Fruit fly (Drosophila melanogaster): ENCODE results near the gene PolrMT.

PolrMT gene

DNA sequence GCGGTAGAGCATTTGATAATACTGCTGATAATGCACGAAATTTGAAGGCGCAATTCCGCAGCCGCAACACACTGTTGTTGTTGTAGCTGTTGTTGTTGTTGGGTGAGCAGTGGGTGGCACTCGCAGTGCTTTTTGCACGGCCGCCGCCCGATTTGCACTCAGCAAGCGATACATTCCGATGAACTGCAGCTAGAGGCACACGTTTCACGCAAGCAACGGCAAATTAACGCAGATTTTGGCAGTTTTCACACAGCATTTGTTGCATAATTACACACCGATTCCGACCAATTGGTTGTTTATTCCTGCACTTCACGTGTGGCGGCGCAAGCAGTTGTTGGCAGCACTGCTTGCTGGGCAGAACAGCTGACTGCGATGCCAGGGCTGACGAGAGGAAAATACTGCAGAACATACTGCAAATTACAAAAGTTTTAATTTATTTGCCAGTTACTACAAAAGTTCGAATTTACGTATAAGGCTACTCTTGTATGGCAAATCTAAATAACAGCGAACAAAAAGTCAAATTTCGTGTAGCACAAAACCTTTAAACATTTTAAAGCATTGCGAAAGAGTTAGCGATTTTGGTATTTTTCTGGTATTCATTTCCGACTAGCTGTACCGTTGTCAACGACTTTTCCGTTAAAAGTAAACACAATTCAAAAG, at the start of gene PolrMT, which contains the start of gene CG14339:
TSS of gene PolrMT (minus strand) at position 345 of the 660 bp plus-strand sequence.
TSS of gene CG14339 (plus strand) at position 512 of the 660 bp plus-strand sequence.
- peak; percentile 45 for TF ChIP-seq Crg-1 (GFP tag; optimal IDR thresholded peaks at IDR 0.05)
- peak; percentile 1 for TF ChIP-seq ovo (GFP tag; optimal IDR thresholded peaks at IDR 0.05)
- peak; percentile 42 for TF ChIP-seq cic (GFP tag; optimal IDR thresholded peaks at IDR 0.05)
- TF ChIP-seq kay (GFP tag; ENCODE audit: borderline replicate concordance): no peak
- TF ChIP-seq tj (GFP tag; optimal IDR thresholded peaks at IDR 0.05): peak; percentile 94
- TF ChIP-seq bab1 (GFP tag; optimal IDR thresholded peaks at IDR 0.05): peak; percentile 45
- no peak for TF ChIP-seq Hr96 (GFP tag; optimal IDR thresholded peaks at IDR 0.05)
- TF ChIP-seq CG7045 (GFP tag; optimal IDR thresholded peaks at IDR 0.05): no peak
- peak; percentile 97 for TF ChIP-seq Mnt (GFP tag; optimal IDR thresholded peaks at IDR 0.05)
- peak; percentile 21 for TF ChIP-seq CG12768 (GFP tag; optimal IDR thresholded peaks at IDR 0.05)
- TF ChIP-seq cnc (optimal IDR thresholded peaks at IDR 0.05): no peak
- TF ChIP-seq CG1620 (GFP tag; optimal IDR thresholded peaks at IDR 0.05): no peak
- TF ChIP-seq CG33017 (tag; optimal IDR thresholded peaks at IDR 0.05): peak; percentile 9
- peak; percentile 45 for TF ChIP-seq CG11617 (GFP tag; optimal IDR thresholded peaks at IDR 0.05)

DNA sequence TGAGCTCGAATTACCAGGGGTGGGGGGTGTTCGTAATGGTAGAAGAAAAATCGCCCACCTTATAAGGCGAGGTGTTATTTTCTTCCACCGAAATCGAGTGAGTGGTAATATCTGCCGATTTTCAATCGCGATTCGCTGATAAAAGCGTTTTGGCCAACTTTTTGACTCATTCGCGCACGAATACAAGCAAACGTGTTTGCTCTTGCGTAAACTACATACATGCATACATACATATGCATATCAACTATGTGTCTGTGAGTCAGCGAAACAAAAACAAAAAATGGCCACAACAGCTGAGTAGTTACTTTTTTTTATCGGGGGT, 49.1 kb upstream of the PolrMT start:
- TF ChIP-seq CG1620 (GFP tag; optimal IDR thresholded peaks at IDR 0.05) (no peak), cnc (optimal IDR thresholded peaks at IDR 0.05) (no peak), toe (GFP tag; optimal IDR thresholded peaks at IDR 0.05) (no peak), Mnt (GFP tag; optimal IDR thresholded peaks at IDR 0.05) (no peak), CG5204 (GFP tag; optimal IDR thresholded peaks at IDR 0.05) (no peak), pad (GFP tag; optimal IDR thresholded peaks at IDR 0.05) (no peak), CG33017 (tag; optimal IDR thresholded peaks at IDR 0.05) (no peak), CG14711 (tag; optimal IDR thresholded peaks at IDR 0.05) (no peak), CG12768 (GFP tag; optimal IDR thresholded peaks at IDR 0.05) (no peak), kay (GFP tag; ENCODE audit: borderline replicate concordance) (peak; percentile 97), ovo (GFP tag; optimal IDR thresholded peaks at IDR 0.05) (no peak), CG7045 (GFP tag; optimal IDR thresholded peaks at IDR 0.05) (no peak), tj (GFP tag; optimal IDR thresholded peaks at IDR 0.05) (peak; percentile 89), Clk (GFP tag; optimal IDR thresholded peaks at IDR 0.05) (no peak), Hr96 (GFP tag; optimal IDR thresholded peaks at IDR 0.05) (no peak)

DNA sequence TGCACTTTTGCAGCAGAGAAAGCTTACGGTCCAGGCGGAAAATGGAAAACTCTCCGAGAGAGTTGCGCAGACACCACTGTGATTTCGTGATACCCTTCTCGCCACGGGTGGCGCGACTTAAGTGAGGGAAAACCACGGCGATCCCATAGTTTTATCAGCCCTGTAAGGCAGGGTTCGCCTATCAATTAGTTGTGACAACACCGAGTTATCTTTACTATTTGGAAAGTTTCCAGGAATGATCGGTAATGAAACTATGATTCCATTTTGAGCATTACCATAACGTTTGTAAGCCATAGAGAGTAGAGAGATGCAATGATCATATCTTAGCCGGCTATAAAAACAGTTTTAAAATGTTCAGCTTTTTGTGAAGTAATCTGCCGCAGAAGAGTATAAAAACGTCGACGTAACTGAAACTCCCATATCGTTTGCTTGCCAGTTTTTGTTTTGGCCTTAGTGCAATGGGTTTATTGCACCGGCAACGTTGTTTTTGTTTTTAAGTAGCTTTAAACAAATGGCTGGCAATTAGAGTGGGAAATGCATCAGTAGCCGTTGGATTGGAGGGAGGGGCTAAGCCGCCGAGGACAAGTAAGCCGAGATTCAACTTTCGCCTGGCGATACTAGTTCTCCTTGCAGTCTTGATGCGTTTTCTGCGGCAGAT, 48.5 kb upstream of the PolrMT start:
- TF ChIP-seq CG1620 (GFP tag; optimal IDR thresholded peaks at IDR 0.05) (no peak), Clk (GFP tag; optimal IDR thresholded peaks at IDR 0.05) (no peak), ovo (GFP tag; optimal IDR thresholded peaks at IDR 0.05) (no peak), tj (GFP tag; optimal IDR thresholded peaks at IDR 0.05) (no peak), Crg-1 (GFP tag; optimal IDR thresholded peaks at IDR 0.05) (no peak), CG14711 (tag; optimal IDR thresholded peaks at IDR 0.05) (no peak), kay (GFP tag; ENCODE audit: borderline replicate concordance) (no peak), CG33017 (tag; optimal IDR thresholded peaks at IDR 0.05) (no peak), toe (GFP tag; optimal IDR thresholded peaks at IDR 0.05) (no peak), CG5204 (GFP tag; optimal IDR thresholded peaks at IDR 0.05) (no peak), CG7045 (GFP tag; optimal IDR thresholded peaks at IDR 0.05) (no peak), pad (GFP tag; optimal IDR thresholded peaks at IDR 0.05) (no peak), Hr96 (GFP tag; optimal IDR thresholded peaks at IDR 0.05) (no peak), CG11617 (GFP tag; optimal IDR thresholded peaks at IDR 0.05) (no peak), bab1 (GFP tag; optimal IDR thresholded peaks at IDR 0.05) (no peak)

DNA sequence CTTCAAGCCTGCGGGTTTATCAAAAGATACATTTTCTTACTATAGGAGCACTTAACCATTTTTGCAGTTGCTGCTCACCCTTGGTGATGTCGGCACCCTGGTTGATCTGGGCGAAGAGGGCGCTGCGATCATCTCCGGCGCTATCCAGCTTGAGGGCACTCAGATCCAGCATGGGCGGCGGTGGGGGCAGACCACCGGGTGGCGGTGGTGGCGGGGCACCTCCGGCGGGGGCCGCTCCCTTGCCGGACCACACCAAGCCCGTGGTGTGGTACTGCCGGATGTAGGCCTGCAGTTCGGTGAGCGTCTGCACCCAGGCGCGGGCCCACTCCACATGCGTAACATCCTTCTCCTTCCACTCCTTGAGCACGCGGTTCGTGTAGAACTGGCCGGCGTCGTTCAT, 44.5 kb upstream of the PolrMT start:
- TF ChIP-seq cnc (optimal IDR thresholded peaks at IDR 0.05) (no peak), Clk (GFP tag; optimal IDR thresholded peaks at IDR 0.05) (no peak), Hr96 (GFP tag; optimal IDR thresholded peaks at IDR 0.05) (no peak), CG5204 (GFP tag; optimal IDR thresholded peaks at IDR 0.05) (no peak), ovo (GFP tag; optimal IDR thresholded peaks at IDR 0.05) (no peak)

DNA sequence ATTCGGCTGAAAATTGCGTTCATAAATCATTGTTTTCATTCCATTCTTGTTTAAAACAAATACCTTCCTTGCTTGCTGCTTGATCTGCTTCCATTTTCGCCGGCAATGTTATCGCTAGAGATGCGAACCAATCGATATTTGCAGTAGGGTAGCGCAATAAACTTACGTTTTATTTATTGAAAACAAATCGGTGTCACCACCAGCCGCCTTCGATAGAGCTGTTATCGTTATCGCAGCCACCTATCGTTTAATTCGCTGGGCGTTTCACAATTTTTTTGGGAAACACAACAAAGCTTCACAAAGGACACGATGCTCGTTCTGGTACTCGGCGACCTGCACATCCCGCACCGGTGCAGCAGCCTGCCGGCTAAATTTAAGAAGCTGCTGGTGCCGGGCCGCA, 42.4 kb upstream of the PolrMT start, which contains the start of the genes Tfb4 and Vps29:
TSS of gene Tfb4 (minus strand) at position 124 of the 400 bp plus-strand sequence.
TSS of gene Vps29 (plus strand) at position 213 of the 400 bp plus-strand sequence.
- no peak for TF ChIP-seq Clk (GFP tag; optimal IDR thresholded peaks at IDR 0.05)
- TF ChIP-seq pad (GFP tag; optimal IDR thresholded peaks at IDR 0.05): no peak
- peak; percentile 47 for TF ChIP-seq Mnt (GFP tag; optimal IDR thresholded peaks at IDR 0.05)
- TF ChIP-seq ovo (GFP tag; optimal IDR thresholded peaks at IDR 0.05): peak; percentile 14
- TF ChIP-seq CG11617 (GFP tag; optimal IDR thresholded peaks at IDR 0.05): peak; percentile 36
- TF ChIP-seq kay (GFP tag; ENCODE audit: borderline replicate concordance): no peak
- TF ChIP-seq Crg-1 (GFP tag; optimal IDR thresholded peaks at IDR 0.05): peak; percentile 48
- no peak for TF ChIP-seq toe (GFP tag; optimal IDR thresholded peaks at IDR 0.05)
- peak; percentile 40 for TF ChIP-seq CG1620 (GFP tag; optimal IDR thresholded peaks at IDR 0.05)
- TF ChIP-seq tj (GFP tag; optimal IDR thresholded peaks at IDR 0.05): peak; percentile 19
- no peak for TF ChIP-seq CG7045 (GFP tag; optimal IDR thresholded peaks at IDR 0.05)
- no peak for TF ChIP-seq CG5204 (GFP tag; optimal IDR thresholded peaks at IDR 0.05)
- TF ChIP-seq CG33017 (tag; optimal IDR thresholded peaks at IDR 0.05): peak; percentile 14
- no peak for TF ChIP-seq cnc (optimal IDR thresholded peaks at IDR 0.05)
- peak; percentile 62 for TF ChIP-seq Hr96 (GFP tag; optimal IDR thresholded peaks at IDR 0.05)
- peak; percentile 73 for TF ChIP-seq bab1 (GFP tag; optimal IDR thresholded peaks at IDR 0.05)
- no peak for TF ChIP-seq CG12768 (GFP tag; optimal IDR thresholded peaks at IDR 0.05)
- peak; percentile 27 for TF ChIP-seq cic (GFP tag; optimal IDR thresholded peaks at IDR 0.05)
- peak; percentile 62 for TF ChIP-seq CG7101 (tag; optimal IDR thresholded peaks at IDR 0.05)
- TF ChIP-seq CG14711 (tag; optimal IDR thresholded peaks at IDR 0.05): peak; percentile 52

DNA sequence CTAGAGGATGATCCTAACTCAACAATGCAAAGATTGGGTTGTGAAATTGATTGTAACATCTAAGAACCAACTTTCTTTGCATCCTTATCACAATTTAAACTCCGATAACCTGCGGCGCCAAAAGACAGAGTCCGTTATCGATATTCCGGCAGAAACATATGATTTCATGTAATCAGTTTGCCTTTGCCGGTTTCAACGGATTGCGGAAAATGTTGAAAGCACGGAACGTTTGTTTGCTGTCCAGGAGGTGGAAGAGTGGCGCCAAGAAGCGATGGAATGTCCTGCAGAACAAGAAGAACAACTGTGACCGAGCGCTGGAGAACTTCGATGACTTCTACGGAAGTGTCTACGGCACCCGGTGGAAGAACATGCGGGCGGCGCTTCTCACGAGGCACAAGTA, 39.5 kb upstream of the PolrMT start:
- TF ChIP-seq Mnt (GFP tag; optimal IDR thresholded peaks at IDR 0.05): no peak
- TF ChIP-seq kay (GFP tag; ENCODE audit: borderline replicate concordance): no peak
- TF ChIP-seq Hr96 (GFP tag; optimal IDR thresholded peaks at IDR 0.05): no peak
- TF ChIP-seq CG11617 (GFP tag; optimal IDR thresholded peaks at IDR 0.05): no peak
- no peak for TF ChIP-seq Clk (GFP tag; optimal IDR thresholded peaks at IDR 0.05)
- TF ChIP-seq CG12768 (GFP tag; optimal IDR thresholded peaks at IDR 0.05): no peak
- no peak for TF ChIP-seq tj (GFP tag; optimal IDR thresholded peaks at IDR 0.05)
- TF ChIP-seq CG7101 (tag; optimal IDR thresholded peaks at IDR 0.05): no peak
- no peak for TF ChIP-seq cic (GFP tag; optimal IDR thresholded peaks at IDR 0.05)

Data from whole organism, adult.